Worm (Caenorhabditis elegans): ENCODE measurements around the gene Y57G7A.5.

Gene Y57G7A.5

ce11 chrII:1239433-1240020 lies 35.8 kb downstream of the Y57G7A.5 start (continued):
- TF ChIP-seq nhr-48 (tag; optimal IDR thresholded peaks at IDR 0.05): peak; percentile 49
- TF ChIP-seq pha-4 (GFP tag; IDR thresholded peaks at IDR 0.05): no peak; the same call in none of the 2 replicates
- TF ChIP-seq pha-4 (tag; optimal IDR thresholded peaks at IDR 0.05): no peak
- no peak for TF ChIP-seq lin-39 (tag; optimal IDR thresholded peaks at IDR 0.05)
- no peak for TF ChIP-seq F49E8.2 (tag; optimal IDR thresholded peaks at IDR 0.05; ENCODE audit: borderline replicate concordance)
- peak; percentile 34 for TF ChIP-seq nhr-102 (tag; optimal IDR thresholded peaks at IDR 0.05)
- TF ChIP-seq dmd-6 (GFP tag; IDR thresholded peaks at IDR 0.05): no peak
- TF ChIP-seq F37D6.2 (tag; optimal IDR thresholded peaks at IDR 0.05): peak; percentile 5
- TF ChIP-seq hlh-30 (tag; optimal IDR thresholded peaks at IDR 0.05; ENCODE audit: insufficient read depth): peak; percentile 33
- no peak for TF ChIP-seq Y5F2A.4 (GFP tag; optimal IDR thresholded peaks at IDR 0.05)
- TF ChIP-seq vab-7 (GFP tag; IDR thresholded peaks at IDR 0.05): 0 out of 2 replicates have a peak, but pooled peaks have one; percentile 17
- no peak for TF ChIP-seq egl-43 (GFP tag; IDR thresholded peaks at IDR 0.05)
- TF ChIP-seq aha-1 (tag): peak; percentile 92
- peak in 1 of 2 experiments; percentile 63 for TF ChIP-seq mdl-1 (tag; optimal IDR thresholded peaks at IDR 0.05)
- no peak for TF ChIP-seq nhr-42 (GFP tag; IDR thresholded peaks at IDR 0.05)
- no peak for TF ChIP-seq cey-2 (tag; optimal IDR thresholded peaks at IDR 0.05; ENCODE audit: borderline replicate concordance, insufficient read depth)
- no peak for TF ChIP-seq lim-7 (GFP tag; IDR thresholded peaks at IDR 0.05)
- TF ChIP-seq ZK337.2 (GFP tag; IDR thresholded peaks at IDR 0.05): no peak
- TF ChIP-seq F26F4.8 (GFP tag; conservative IDR thresholded peaks at IDR 0.05): no peak
- TF ChIP-seq duxl-1 (tag; optimal IDR thresholded peaks at IDR 0.05; ENCODE audit: poor library complexity): peak; percentile 62
- TF ChIP-seq nhr-25 (tag; optimal IDR thresholded peaks at IDR 0.05; ENCODE audit: borderline replicate concordance, insufficient read depth): no peak
- no peak for TF ChIP-seq ceh-62 (tag; optimal IDR thresholded peaks at IDR 0.05)
- peak in 1 of 2 experiments; percentile 46 for TF ChIP-seq daf-16 (GFP tag; optimal IDR thresholded peaks at IDR 0.05)
- peak; percentile 75 for TF ChIP-seq daf-16 (tag; optimal IDR thresholded peaks at IDR 0.05)
- TF ChIP-seq hlh-11 (tag; optimal IDR thresholded peaks at IDR 0.05): peak; percentile 88
- peak; percentile 77 for TF ChIP-seq set-16 (GFP tag; IDR thresholded peaks at IDR 0.05)
- TF ChIP-seq unc-62 (GFP tag; optimal IDR thresholded peaks at IDR 0.05 in 1 of 2): peak in 1 of 2 experiments; percentile 1
- TF ChIP-seq unc-62 (tag; optimal IDR thresholded peaks at IDR 0.05): no peak
- TF ChIP-seq madf-9 (GFP tag; conservative IDR thresholded peaks at IDR 0.05): peak; percentile 28; the same call in 1 of the 2 replicates
- TF ChIP-seq nhr-6 (tag; optimal IDR thresholded peaks at IDR 0.05): no peak
- no peak for TF ChIP-seq F44E2.7 (GFP tag; IDR thresholded peaks at IDR 0.05)

- TF ChIP-seq dmd-8 (GFP tag; IDR thresholded peaks at IDR 0.05): no peak
- TF ChIP-seq nhr-42 (GFP tag; IDR thresholded peaks at IDR 0.05): 0 out of 2 replicates have a peak, but pooled peaks have one; percentile 7
- peak; percentile 89 for TF ChIP-seq hlh-11 (tag; optimal IDR thresholded peaks at IDR 0.05)
- TF ChIP-seq ceh-20 (GFP tag; IDR thresholded peaks at IDR 0.05): no peak
- no peak for TF ChIP-seq zip-11 (GFP tag; IDR thresholded peaks at IDR 0.05)
- no peak for TF ChIP-seq F44E2.7 (GFP tag; IDR thresholded peaks at IDR 0.05)
- no peak for TF ChIP-seq tag-97 (GFP tag; IDR thresholded peaks at IDR 0.05)
- TF ChIP-seq lin-38 (GFP tag; IDR thresholded peaks at IDR 0.05): peak; percentile 22; the same call in 1 of the 2 replicates
- peak; percentile 29; the same call in 1 of the 2 replicates for TF ChIP-seq dmd-6 (GFP tag; IDR thresholded peaks at IDR 0.05)
- TF ChIP-seq dve-1 (tag; optimal IDR thresholded peaks at IDR 0.05; ENCODE audit: insufficient read depth): peak; percentile 8
- peak; percentile 65 for TF ChIP-seq mxl-3 (GFP tag; optimal IDR thresholded peaks at IDR 0.05)
- peak; percentile 44; the same call in 1 of the 2 replicates for TF ChIP-seq vab-7 (GFP tag; IDR thresholded peaks at IDR 0.05)
- peak; percentile 89 for TF ChIP-seq egl-43 (GFP tag; IDR thresholded peaks at IDR 0.05)
- peak; percentile 58 for TF ChIP-seq spr-3 (GFP tag; optimal IDR thresholded peaks at IDR 0.05)
- TF ChIP-seq nhr-102 (tag; optimal IDR thresholded peaks at IDR 0.05): peak; percentile 53
- no peak for TF ChIP-seq zip-2 (tag; optimal IDR thresholded peaks at IDR 0.05)
- TF ChIP-seq rbr-2 (tag; optimal IDR thresholded peaks at IDR 0.05): peak; percentile 55
- peak; percentile 61 for TF ChIP-seq aha-1 (tag)
- peak; percentile 71 for TF ChIP-seq ctbp-1 (GFP tag; IDR thresholded peaks at IDR 0.05)
- peak; percentile 43; the same call in 1 of the 2 replicates for TF ChIP-seq lin-29 (GFP tag; IDR thresholded peaks at IDR 0.05)
- TF ChIP-seq pha-4 (GFP tag; IDR thresholded peaks at IDR 0.05): peak; percentile 70
- TF ChIP-seq pha-4 (tag; optimal IDR thresholded peaks at IDR 0.05): no peak
- TF ChIP-seq madf-9 (GFP tag; conservative IDR thresholded peaks at IDR 0.05): peak; percentile 99
- TF ChIP-seq hmg-1.1 (GFP tag; IDR thresholded peaks at IDR 0.05): peak; percentile 76
- TF ChIP-seq ceh-32 (tag; optimal IDR thresholded peaks at IDR 0.05; ENCODE audit: poor library complexity): no peak
- TF ChIP-seq nhr-41 (GFP tag; IDR thresholded peaks at IDR 0.05): peak; percentile 37; the same call in 1 of the 2 replicates
- TF ChIP-seq unc-62 (GFP tag; optimal IDR thresholded peaks at IDR 0.05 in 1 of 2): peak in 1 of 2 experiments; percentile 99
- TF ChIP-seq unc-62 (tag; optimal IDR thresholded peaks at IDR 0.05): no peak
- peak; percentile 50 for TF ChIP-seq mep-1 (tag; optimal IDR thresholded peaks at IDR 0.05)
Measured at ce11 chrII:1237845-1238244, 37.5 kb downstream of the Y57G7A.5 start.
